Worm (Caenorhabditis elegans): ENCODE data around the gene zig-4.
A peak's percentile ranks its signal among the peaks of the same experiment; 100 is the strongest.

The zig-4 gene

ce11 chrX:7951578-7951977 lies 26.3 kb downstream of the zig-4 start:
- TF ChIP-seq aha-1 (tag; optimal IDR thresholded peaks at IDR 0.05) = peak; percentile 65
- TF ChIP-seq ceh-88 (GFP tag; IDR thresholded peaks at IDR 0.05) = peak; percentile 68
- no peak for TF ChIP-seq C34B4.2 (tag; optimal IDR thresholded peaks at IDR 0.05)
- peak; percentile 66 to 83 for TF ChIP-seq efl-1 (optimal IDR thresholded peaks at IDR 0.05)
- peak; percentile 66 to 94 for TF ChIP-seq efl-1 (GFP tag; optimal IDR thresholded peaks at IDR 0.05 in 1 of 2)
- peak; percentile 41 to 52 (median 44) for TF ChIP-seq dpl-1 (GFP tag; optimal IDR thresholded peaks at IDR 0.05)
- no peak for TF ChIP-seq unc-30 (tag; optimal IDR thresholded peaks at IDR 0.05)
- peak; percentile 98 for TF ChIP-seq dsc-1 (tag; optimal IDR thresholded peaks at IDR 0.05)
- TF ChIP-seq blmp-1 (tag; optimal IDR thresholded peaks at IDR 0.05) = peak; percentile 60
- TF ChIP-seq C16A3.4 (tag; optimal IDR thresholded peaks at IDR 0.05) = peak; percentile 56
- peak; percentile 88 for TF ChIP-seq mep-1 (tag; optimal IDR thresholded peaks at IDR 0.05)
- TF ChIP-seq ceh-82 (tag; optimal IDR thresholded peaks at IDR 0.05) = peak; percentile 44 to 80 (median 75)
- TF ChIP-seq nhr-71 (tag; optimal IDR thresholded peaks at IDR 0.05) = peak; percentile 97
- peak; percentile 83; the same call in 1 of the 2 replicates for TF ChIP-seq mab-9 (GFP tag; IDR thresholded peaks at IDR 0.05)
- TF ChIP-seq lin-13 (GFP tag; optimal IDR thresholded peaks at IDR 0.05) = peak; percentile 89
- TF ChIP-seq jun-1 (tag; optimal IDR thresholded peaks at IDR 0.05) = peak; percentile 82
- no peak for TF ChIP-seq ama-1 (optimal IDR thresholded peaks at IDR 0.05)
- no peak for TF ChIP-seq unc-62 (GFP tag; optimal IDR thresholded peaks at IDR 0.05)
- TF ChIP-seq pqm-1 (tag; optimal IDR thresholded peaks at IDR 0.05) = no peak
- TF ChIP-seq alr-1 (tag; optimal IDR thresholded peaks at IDR 0.05; ENCODE audit: borderline replicate concordance) = no peak
- TF ChIP-seq mdl-1 (tag; optimal IDR thresholded peaks at IDR 0.05) = peak in 1 of 2 experiments; percentile 97
- peak; percentile 95 for TF ChIP-seq tbx-2 (tag; optimal IDR thresholded peaks at IDR 0.05)
- peak; percentile 48 for TF ChIP-seq fos-1 (tag; optimal IDR thresholded peaks at IDR 0.05)
- TF ChIP-seq lsy-2 (tag; optimal IDR thresholded peaks at IDR 0.05) = peak; percentile 83
- TF ChIP-seq elt-3 (tag; optimal IDR thresholded peaks at IDR 0.05) = peak in 1 of 6 experiments; percentile 55
- peak; percentile 70 for TF ChIP-seq lir-3 (tag; optimal IDR thresholded peaks at IDR 0.05; ENCODE audit: poor library complexity)
- no peak for TF ChIP-seq unc-98 (GFP tag; IDR thresholded peaks at IDR 0.05)
- no peak for TF ChIP-seq tlp-1 (tag; optimal IDR thresholded peaks at IDR 0.05)
- TF ChIP-seq nhr-84 (tag; optimal IDR thresholded peaks at IDR 0.05) = no peak
- TF ChIP-seq ets-5 (GFP tag; IDR thresholded peaks at IDR 0.05) = no peak
- peak; percentile 91 for TF ChIP-seq swsn-7 (tag; optimal IDR thresholded peaks at IDR 0.05)
- peak; percentile 86 for TF ChIP-seq rnt-1 (tag; optimal IDR thresholded peaks at IDR 0.05)
- peak; percentile 81 for TF ChIP-seq ztf-4 (tag; optimal IDR thresholded peaks at IDR 0.05)
- peak; percentile 88 for TF ChIP-seq sox-4 (tag; optimal IDR thresholded peaks at IDR 0.05)
- peak; percentile 82 for TF ChIP-seq nhr-11 (tag; optimal IDR thresholded peaks at IDR 0.05)
- TF ChIP-seq irx-1 (tag; optimal IDR thresholded peaks at IDR 0.05) = peak; percentile 81
- TF ChIP-seq egl-27 (tag; optimal IDR thresholded peaks at IDR 0.05) = no peak
- peak; percentile 33 for TF ChIP-seq hlh-4 (tag; optimal IDR thresholded peaks at IDR 0.05)
- no peak for TF ChIP-seq aly-2 (tag; optimal IDR thresholded peaks at IDR 0.05)
- TF ChIP-seq ceh-90 (tag; optimal IDR thresholded peaks at IDR 0.05) = no peak
- TF ChIP-seq fkh-4 (tag; optimal IDR thresholded peaks at IDR 0.05; ENCODE audit: borderline replicate concordance) = peak; percentile 41
- TF ChIP-seq sup-37 (GFP tag; optimal IDR thresholded peaks at IDR 0.05) = peak; percentile 63
- peak; percentile 72 for TF ChIP-seq ceh-8 (GFP tag; optimal IDR thresholded peaks at IDR 0.05)
- TF ChIP-seq nhr-77 (tag; optimal IDR thresholded peaks at IDR 0.05) = no peak
- TF ChIP-seq ceh-63 (GFP tag; optimal IDR thresholded peaks at IDR 0.05) = no peak
- TF ChIP-seq nhr-76 (tag; optimal IDR thresholded peaks at IDR 0.05) = no peak
- no peak for TF ChIP-seq zag-1 (tag; optimal IDR thresholded peaks at IDR 0.05)
- peak; percentile 83 for TF ChIP-seq isw-1 (GFP tag; IDR thresholded peaks at IDR 0.05)
- peak; percentile 97 for TF ChIP-seq unc-86 (tag; optimal IDR thresholded peaks at IDR 0.05)
- TF ChIP-seq skn-1 (tag; optimal IDR thresholded peaks at IDR 0.05) = peak; percentile 71
- no peak for TF ChIP-seq nhr-12 (tag; optimal IDR thresholded peaks at IDR 0.05)
- peak; percentile 91 for TF ChIP-seq pax-3 (tag; optimal IDR thresholded peaks at IDR 0.05)
- peak; percentile 86 for TF ChIP-seq nhr-19 (GFP tag; conservative IDR thresholded peaks at IDR 0.05)
- peak; percentile 69 for TF ChIP-seq elt-2 (tag; optimal IDR thresholded peaks at IDR 0.05)
